Worm (Caenorhabditis elegans): ENCODE results near the gene abu-11.

The abu-11 gene

DNA sequence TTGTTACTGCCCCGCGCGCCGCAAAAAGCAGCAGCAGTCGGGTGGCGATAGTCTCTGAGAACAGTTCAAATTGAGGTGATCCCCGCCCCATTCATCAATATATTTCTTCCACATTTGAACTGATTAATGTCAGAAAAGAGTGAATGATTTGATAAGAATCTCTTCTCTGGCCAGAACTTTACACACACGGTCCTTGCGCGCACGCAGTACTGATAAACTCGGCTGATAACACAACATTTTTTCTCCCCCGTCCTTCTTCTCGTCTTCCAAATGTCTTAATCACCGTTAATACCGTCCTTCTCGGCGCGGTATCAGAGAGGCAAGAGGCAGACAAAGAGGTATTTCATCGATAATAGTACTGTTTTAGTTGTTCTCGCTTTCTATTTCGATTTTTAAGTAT is 32.2 kb downstream of the abu-11 start, which contains the start of gene etr-1:
Gene etr-1, plus strand, starts transcription at position 193 of the 400 bp plus-strand sequence.
- TF ChIP-seq fkh-10 (GFP tag; optimal IDR thresholded peaks at IDR 0.05) (no peak), pqm-1 (tag; optimal IDR thresholded peaks at IDR 0.05) (peak; percentile 97), dpl-1 (GFP tag; optimal IDR thresholded peaks at IDR 0.05) (peak; percentile 30), F37D6.2 (tag; optimal IDR thresholded peaks at IDR 0.05) (no peak), jun-1 (tag; optimal IDR thresholded peaks at IDR 0.05) (peak; percentile 22), ceh-32 (tag; optimal IDR thresholded peaks at IDR 0.05; ENCODE audit: poor library complexity) (no peak), daf-16 (GFP tag; optimal IDR thresholded peaks at IDR 0.05) (no peak), daf-16 (tag; optimal IDR thresholded peaks at IDR 0.05) (peak; percentile 82), nhr-76 (tag; optimal IDR thresholded peaks at IDR 0.05) (no peak), mdt-29 (GFP tag; IDR thresholded peaks at IDR 0.05) (no peak), F26F4.8 (GFP tag; conservative IDR thresholded peaks at IDR 0.05) (no peak), cey-2 (tag; optimal IDR thresholded peaks at IDR 0.05; ENCODE audit: borderline replicate concordance, insufficient read depth) (peak; percentile 48), dve-1 (tag; optimal IDR thresholded peaks at IDR 0.05; ENCODE audit: insufficient read depth) (peak; percentile 88), ceh-44 (GFP tag; IDR thresholded peaks at IDR 0.05) (no peak), nhr-6 (tag; optimal IDR thresholded peaks at IDR 0.05) (peak; percentile 47), dmd-9 (GFP tag; IDR thresholded peaks at IDR 0.05) (no peak), nhr-42 (GFP tag; IDR thresholded peaks at IDR 0.05) (0 out of 2 replicates have a peak, but pooled peaks have one; percentile 11), ceh-20 (GFP tag; IDR thresholded peaks at IDR 0.05) (peak; percentile 61), nhr-77 (tag; optimal IDR thresholded peaks at IDR 0.05) (peak; percentile 66), nhr-28 (tag; optimal IDR thresholded peaks at IDR 0.05) (peak; percentile 92), nhr-41 (GFP tag; IDR thresholded peaks at IDR 0.05) (peak; percentile 64), attf-4 (tag; optimal IDR thresholded peaks at IDR 0.05) (no peak), vab-7 (GFP tag; IDR thresholded peaks at IDR 0.05) (no peak), lim-7 (GFP tag; IDR thresholded peaks at IDR 0.05) (no peak), madf-9 (GFP tag; conservative IDR thresholded peaks at IDR 0.05) (no peak), tra-1 (GFP tag; IDR thresholded peaks at IDR 0.05) (peak; percentile 84), nhr-10 (tag; optimal IDR thresholded peaks at IDR 0.05) (no peak), zag-1 (tag; optimal IDR thresholded peaks at IDR 0.05) (no peak), sdz-12 (GFP tag; optimal IDR thresholded peaks at IDR 0.05) (no peak), ctbp-1 (GFP tag; IDR thresholded peaks at IDR 0.05) (no peak), mxl-2 (GFP tag; conservative IDR thresholded peaks at IDR 0.05) (peak; percentile 37; the same call in 1 of the 2 replicates), fos-1 (tag; optimal IDR thresholded peaks at IDR 0.05) (no peak), hlh-11 (tag; optimal IDR thresholded peaks at IDR 0.05) (peak; percentile 94), unc-62 (GFP tag; optimal IDR thresholded peaks at IDR 0.05 in 1 of 2) (peak in 1 of 2 experiments; percentile 13), unc-62 (tag; optimal IDR thresholded peaks at IDR 0.05) (no peak), daf-12 (tag; optimal IDR thresholded peaks at IDR 0.05) (no peak), ama-1 (optimal IDR thresholded peaks at IDR 0.05) (peak; percentile 15), nhr-48 (tag; optimal IDR thresholded peaks at IDR 0.05) (peak; percentile 71), ceh-28 (tag; optimal IDR thresholded peaks at IDR 0.05) (no peak), aha-1 (tag) (peak; percentile 37), hmg-1.1 (GFP tag; IDR thresholded peaks at IDR 0.05) (0 out of 2 replicates have a peak, but pooled peaks have one; percentile 12), mdl-1 (tag; optimal IDR thresholded peaks at IDR 0.05) (peak in 1 of 2 experiments; percentile 57), mep-1 (tag; optimal IDR thresholded peaks at IDR 0.05) (peak; percentile 16), duxl-1 (tag; optimal IDR thresholded peaks at IDR 0.05; ENCODE audit: poor library complexity) (no peak), arid-1 (GFP tag; conservative IDR thresholded peaks at IDR 0.05) (0 out of 2 replicates have a peak, but pooled peaks have one; percentile 21), php-3 (GFP tag; IDR thresholded peaks at IDR 0.05) (peak; percentile 83), mes-2 (tag; optimal IDR thresholded peaks at IDR 0.05; ENCODE audit: poor library complexity, severe bottlenecking) (peak; percentile 44), F49E8.2 (tag; optimal IDR thresholded peaks at IDR 0.05; ENCODE audit: borderline replicate concordance) (no peak), hlh-30 (tag; optimal IDR thresholded peaks at IDR 0.05; ENCODE audit: insufficient read depth) (peak; percentile 46), mxl-3 (GFP tag; optimal IDR thresholded peaks at IDR 0.05) (peak; percentile 88), lin-38 (GFP tag; IDR thresholded peaks at IDR 0.05) (peak; percentile 25; the same call in 1 of the 2 replicates), ZK546.5 (tag; optimal IDR thresholded peaks at IDR 0.05) (no peak)

Measured in whole organism, L4 larva.